Worm (Caenorhabditis elegans): ENCODE results near the gene W02F12.4.

W02F12.4 gene

ce11 chrV:6655174-6655573, 51.6 kb downstream of the W02F12.4 start, which contains the start of gene syx-18:
syx-18 (minus strand) TSS chrV:6655449.
- TF ChIP-seq npax-4 (tag; optimal IDR thresholded peaks at IDR 0.05) (no peak), tbx-2 (tag; optimal IDR thresholded peaks at IDR 0.05) (no peak), nfya-1 (tag; optimal IDR thresholded peaks at IDR 0.05) (no peak), hlh-8 (tag; optimal IDR thresholded peaks at IDR 0.05) (no peak), elt-4 (tag; optimal IDR thresholded peaks at IDR 0.05) (no peak), ceh-14 (tag; optimal IDR thresholded peaks at IDR 0.05) (no peak), pha-2 (tag; optimal IDR thresholded peaks at IDR 0.05) (no peak), hlh-30 (tag; optimal IDR thresholded peaks at IDR 0.05; ENCODE audit: insufficient read depth) (no peak), hlh-6 (tag; optimal IDR thresholded peaks at IDR 0.05) (no peak), hlh-15 (tag; optimal IDR thresholded peaks at IDR 0.05) (no peak), sox-2 (GFP tag; IDR thresholded peaks at IDR 0.05) (no peak), ceh-18 (tag; optimal IDR thresholded peaks at IDR 0.05) (no peak), ceh-45 (GFP tag; IDR thresholded peaks at IDR 0.05) (no peak), nhr-11 (tag; optimal IDR thresholded peaks at IDR 0.05) (no peak), T23F11.4 (GFP tag; optimal IDR thresholded peaks at IDR 0.05) (no peak), eyg-1 (tag; optimal IDR thresholded peaks at IDR 0.05) (no peak), hlh-13 (GFP tag; optimal IDR thresholded peaks at IDR 0.05) (no peak), sdc-2 (tag; optimal IDR thresholded peaks at IDR 0.05) (no peak), ceh-31 (tag; optimal IDR thresholded peaks at IDR 0.05) (no peak), Y22D7AL.16 (tag; optimal IDR thresholded peaks at IDR 0.05) (no peak)

Data from whole organism, late embryonic.